Worm (Caenorhabditis elegans): ENCODE data around the gene srw-127.

- TF ChIP-seq ztf-29 (GFP tag; IDR thresholded peaks at IDR 0.05) (no peak), flt-1 (GFP tag; IDR thresholded peaks at IDR 0.05) (no peak), med-1 (GFP tag; optimal IDR thresholded peaks at IDR 0.05; ENCODE audit: insufficient read depth) (no peak), ref-1 (GFP tag; conservative IDR thresholded peaks at IDR 0.05) (no peak), klf-2 (GFP tag; conservative IDR thresholded peaks at IDR 0.05) (no peak), cog-1 (tag; optimal IDR thresholded peaks at IDR 0.05) (no peak), ztf-23 (GFP tag; IDR thresholded peaks at IDR 0.05) (no peak), tab-1 (GFP tag; IDR thresholded peaks at IDR 0.05) (no peak), T22C8.4 (GFP tag; IDR thresholded peaks at IDR 0.05) (no peak)
These were observed 8.9 kb upstream of the srw-127 start, which contains the start of gene srab-4 for ce11 chrV:7003850-7004249.

All from whole organism, midembryonic.